Worm (Caenorhabditis elegans) whole organism, dauer: ENCODE results near the gene cox-6B.
"Not testable (repeated sequence)": the region's sequence is repeated elsewhere in the genome, so short reads cannot be mapped to it uniquely, and the experiment has no call there.

Experiments
- unc-62 ChIP-seq: sonication (generic microtip); optimal IDR thresholded peaks from 2 replicates; lab custom pipeline; 2017; ENCODE audit warnings: missing biosample characterization, missing genetic modification reagents, missing genetic modification characterization

cox-6B gene

ce11 chrIII:2699363-2699762 is at the start of gene cox-6B:
cox-6B (plus strand) TSS chrIII:2699663.
- TF ChIP-seq unc-62 = not testable (repeated sequence)

ce11 chrIII:2651519-2651918 is 47.9 kb upstream of the cox-6B start:
- no peak for TF ChIP-seq unc-62

- no peak for TF ChIP-seq unc-62
Observed at ce11 chrIII:2652704-2653566, 46.5 kb upstream of the cox-6B start.

ce11 chrIII:2656168-2656567 is 43.3 kb upstream of the cox-6B start:
- TF ChIP-seq unc-62 = no peak

ce11 chrIII:2657783-2658182 is 41.7 kb upstream of the cox-6B start, which contains the start of gene let-805:
let-805 (plus strand) TSS chrIII:2658083.
- no peak for TF ChIP-seq unc-62

ce11 chrIII:2675449-2675848 is 24.0 kb upstream of the cox-6B start:
- no peak for TF ChIP-seq unc-62

ce11 chrIII:2676097-2676496 is 23.4 kb upstream of the cox-6B start:
- no peak for TF ChIP-seq unc-62

ce11 chrIII:2678017-2678416 is 21.4 kb upstream of the cox-6B start:
- no peak for TF ChIP-seq unc-62

ce11 chrIII:2679362-2679761 is 20.1 kb upstream of the cox-6B start:
- no peak for TF ChIP-seq unc-62

- no peak for TF ChIP-seq unc-62
Observed at ce11 chrIII:2681559-2681958, 17.9 kb upstream of the cox-6B start.

- no peak for TF ChIP-seq unc-62
Observed at ce11 chrIII:2683403-2683802, 16.1 kb upstream of the cox-6B start.

- no peak for TF ChIP-seq unc-62
Observed at ce11 chrIII:2686064-2686463, 13.4 kb upstream of the cox-6B start, which contains the start of the genes Y71H2AL.2, Y71H2AL.4 and pbo-1. Y71H2AL.2 (plus strand) TSS chrIII:2686364. Y71H2AL.4 (plus strand) TSS chrIII:2686408. pbo-1 (minus strand) TSS chrIII:2686463.

ce11 chrIII:2686663-2687062 is 12.8 kb upstream of the cox-6B start:
- no peak for TF ChIP-seq unc-62

ce11 chrIII:2687412-2687811 is 12.1 kb upstream of the cox-6B start:
- no peak for TF ChIP-seq unc-62

- no peak for TF ChIP-seq unc-62
Observed at ce11 chrIII:2698740-2699139, 723 bp upstream of the cox-6B start, which contains the start of gene slc-30A9. slc-30A9 (minus strand) TSS chrIII:2698817.

ce11 chrIII:2700637-2701036 is 1.2 kb downstream of the cox-6B start, which contains the start of gene set-27:
set-27 (plus strand) TSS chrIII:2700937.
- TF ChIP-seq unc-62 = no peak

ce11 chrIII:2710211-2710610 is 10.7 kb downstream of the cox-6B start:
- no peak for TF ChIP-seq unc-62

ce11 chrIII:2711527-2711926 is 12.1 kb downstream of the cox-6B start:
- no peak for TF ChIP-seq unc-62
